Fruit fly (Drosophila melanogaster) whole organism, wandering third instar larva: Measurements from ENCODE around the gene CG14262.

Experiments used
- Abd-B ChIP-seq: fragments of >200 bp; optimal IDR thresholded peaks from 2 replicates; lab custom pipeline; 2017; ENCODE audit warnings: missing biosample characterization, missing genetic modification characterization
- HLH106 ChIP-seq: fragments of 200-800 bp; optimal IDR thresholded peaks from 3 replicates; lab custom pipeline; 2019; ENCODE audit warnings: missing biosample characterization, mild to moderate bottlenecking, missing genetic modification characterization, moderate library complexity
- Hnf4 ChIP-seq: fragments of 200-800 bp; sonication (Bioruptor generic); optimal IDR thresholded peaks from 2 replicates; lab custom pipeline; 2016; ENCODE audit warnings: missing biosample characterization, mild to moderate bottlenecking, missing genetic modification characterization
- Jra ChIP-seq: sonication (Bioruptor generic); optimal IDR thresholded peaks from 2 replicates; lab custom pipeline; 2016; ENCODE audit warnings: missing biosample characterization, missing genetic modification characterization
- Sp1 ChIP-seq: fragments of 200-800 bp; sonication (Bioruptor generic); optimal IDR thresholded peaks from 3 replicates; lab custom pipeline; 2019; ENCODE audit warnings: missing biosample characterization, mild to moderate bottlenecking, missing genetic modification characterization, moderate library complexity
- br ChIP-seq: fragments of 200-800 bp; sonication (Bioruptor generic); optimal IDR thresholded peaks from 2 replicates; lab custom pipeline; 2016; ENCODE audit warnings: missing biosample characterization, missing genetic modification characterization
- ey ChIP-seq: fragments of 200-800 bp; sonication (Bioruptor generic); optimal IDR thresholded peaks from 2 replicates; lab custom pipeline; 2016; ENCODE audit warnings: missing biosample characterization, missing genetic modification characterization
- foxo ChIP-seq, 2 experiments: fragments of 200-800 bp; sonication (Bioruptor generic); optimal IDR thresholded peaks; 2 replicates in 1 of 2; 3 replicates in 1 of 2; lab custom pipeline; 2016 to 2017; ENCODE audit warnings: missing biosample characterization in 2 of 2, missing genetic modification characterization in 2 of 2
- h ChIP-seq: fragments of 200-800 bp; sonication (Bioruptor generic); optimal IDR thresholded peaks from 3 replicates; lab custom pipeline; 2016; ENCODE audit warnings: missing biosample characterization, mild to moderate bottlenecking, missing genetic modification characterization
- lola ChIP-seq: fragments of >200 bp; optimal IDR thresholded peaks from 2 replicates; lab custom pipeline; 2017; ENCODE audit warnings: missing biosample characterization, missing genetic modification characterization
- pan ChIP-seq: fragments of >200 bp; optimal IDR thresholded peaks from 2 replicates; lab custom pipeline; 2017
- psq ChIP-seq: fragments of 200-800 bp; sonication (Bioruptor generic); optimal IDR thresholded peaks from 3 replicates; lab custom pipeline; 2017; ENCODE audit warnings: missing biosample characterization, mild to moderate bottlenecking, missing genetic modification characterization, moderate library complexity
- usp ChIP-seq: fragments of >200 bp; optimal IDR thresholded peaks from 2 replicates; lab custom pipeline; 2017; ENCODE audit warnings: missing biosample characterization, missing genetic modification characterization

- TF ChIP-seq h (GFP tag; lab: Kevin White, UChicago) (no peak), usp (GFP tag; lab: Kevin White, UChicago) (no peak), br (no peak), psq (GFP tag; lab: Kevin White, UChicago) (no peak), lola (GFP tag; lab: Kevin White, UChicago) (no peak), Jra (no peak), HLH106 (no peak), foxo (GFP tag; optimal IDR thresholded peaks at IDR 0.05; lab: Kevin White, UChicago) (no peak), Sp1 (GFP tag; lab: Kevin White, UChicago) (no peak), pan (no peak), Hnf4 (GFP tag; lab: Kevin White, UChicago) (no peak), Abd-B (GFP tag; lab: Kevin White, UChicago) (no peak), ey (no peak)
Observed at dm6 chr3R:27233398-27233797, 31.8 kb downstream of the CG14262 start, which contains the start of gene CG31068.
